Worm (Caenorhabditis elegans): ENCODE results near the gene ZK1307.1.

ce11 chrII:9644438-9644837 is 10.9 kb downstream of the ZK1307.1 start, which contains the start of gene fzr-1:
- TF ChIP-seq daf-12 (tag; optimal IDR thresholded peaks at IDR 0.05) (no peak), sea-2 (GFP tag; optimal IDR thresholded peaks at IDR 0.05) (no peak), mdl-1 (tag; optimal IDR thresholded peaks at IDR 0.05) (no peak), nhr-12 (tag; optimal IDR thresholded peaks at IDR 0.05) (no peak), ztf-4 (tag; optimal IDR thresholded peaks at IDR 0.05) (no peak), aly-2 (tag; optimal IDR thresholded peaks at IDR 0.05) (no peak), elt-1 (tag; optimal IDR thresholded peaks at IDR 0.05) (no peak), nhr-77 (tag; optimal IDR thresholded peaks at IDR 0.05) (no peak), elt-3 (tag; optimal IDR thresholded peaks at IDR 0.05) (no peak), snpc-4 (tag; optimal IDR thresholded peaks at IDR 0.05) (no peak), egl-27 (tag; optimal IDR thresholded peaks at IDR 0.05) (no peak), mml-1 (tag; optimal IDR thresholded peaks at IDR 0.05) (no peak), ceh-9 (tag; optimal IDR thresholded peaks at IDR 0.05) (no peak)

All from whole organism, L3 larva.